Fruit fly (Drosophila melanogaster): Measurements from ENCODE around the gene ng1.
A peak's percentile ranks its signal among the peaks of the same experiment; 100 is the strongest.

Gene ng1

DNA sequence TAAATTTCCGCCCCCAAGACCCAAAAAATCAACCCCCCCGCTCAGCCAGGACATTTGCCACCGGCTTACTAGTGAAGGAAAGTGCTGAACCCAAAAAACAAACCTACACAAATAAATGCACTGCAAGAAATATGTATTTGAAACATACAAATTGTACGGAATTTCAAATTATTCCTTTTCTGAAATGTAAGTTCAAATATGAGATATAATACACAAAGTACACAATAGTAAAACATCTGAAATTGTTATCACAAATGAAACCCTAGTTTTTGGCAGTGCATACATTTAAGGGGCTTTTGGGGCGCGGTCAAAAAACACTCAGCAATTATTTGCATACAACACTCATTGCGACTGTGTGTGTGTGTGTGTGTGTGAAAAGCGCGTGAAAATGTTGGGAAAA, 48.4 kb upstream of the ng1 start (continued):
- TF ChIP-seq NFAT (GFP tag; IDR thresholded peaks at IDR 0.05): no peak
- no peak for TF ChIP-seq seq (GFP tag; IDR thresholded peaks at IDR 0.05)
- no peak for TF ChIP-seq Dfd (GFP tag; optimal IDR thresholded peaks at IDR 0.05)
- TF ChIP-seq CG11560 (tag; IDR thresholded peaks at IDR 0.05): no peak
- no peak for TF ChIP-seq CG7786 (GFP tag; optimal IDR thresholded peaks at IDR 0.05)
- no peak for TF ChIP-seq gfzf (GFP tag; optimal IDR thresholded peaks at IDR 0.05)
- no peak for TF ChIP-seq CG3163 (GFP tag; optimal IDR thresholded peaks at IDR 0.05)
- TF ChIP-seq H2.0 (GFP tag; IDR thresholded peaks at IDR 0.05): peak; percentile 46; the same call in 1 of the 2 replicates
- no peak for TF ChIP-seq CrebB (tag; optimal IDR thresholded peaks at IDR 0.05)
- TF ChIP-seq scrt (GFP tag; optimal IDR thresholded peaks at IDR 0.05): no peak
- peak; percentile 50 for TF ChIP-seq Fer1 (GFP tag; optimal IDR thresholded peaks at IDR 0.05)
- TF ChIP-seq zen (tag; optimal IDR thresholded peaks at IDR 0.05): no peak
- no peak for TF ChIP-seq Adf1 (GFP tag; IDR thresholded peaks at IDR 0.05)
- TF ChIP-seq Ets65A (GFP tag): peak; percentile 33
- no peak for TF ChIP-seq fd3F (GFP tag; optimal IDR thresholded peaks at IDR 0.05)
- peak; percentile 42 for TF ChIP-seq grau (tag; optimal IDR thresholded peaks at IDR 0.05)
- TF ChIP-seq CG6175 (GFP tag; IDR thresholded peaks at IDR 0.05): no peak
- TF ChIP-seq HmgZ (tag; optimal IDR thresholded peaks at IDR 0.05): no peak
- TF ChIP-seq cg (GFP tag; optimal IDR thresholded peaks at IDR 0.05): no peak
- TF ChIP-seq sim (GFP tag; IDR thresholded peaks at IDR 0.05): no peak
- TF ChIP-seq wor (GFP tag; IDR thresholded peaks at IDR 0.05): 0 out of 2 replicates have a peak, but pooled peaks have one; percentile 16
- 0 out of 2 replicates have a peak, but pooled peaks have one; percentile 38 for TF ChIP-seq E2f1 (GFP tag; IDR thresholded peaks at IDR 0.05)
- peak; percentile 42 for TF ChIP-seq Sox102F (GFP tag; optimal IDR thresholded peaks at IDR 0.05)
- no peak for TF ChIP-seq CG17328 (GFP tag; IDR thresholded peaks at IDR 0.05)
- no peak for TF ChIP-seq CG8359 (GFP tag; optimal IDR thresholded peaks at IDR 0.05; ENCODE audit: borderline replicate concordance)
- no peak for TF ChIP-seq CG9609 (GFP tag; optimal IDR thresholded peaks at IDR 0.05)
- TF ChIP-seq CG10366 (GFP tag; IDR thresholded peaks at IDR 0.05): no peak
- TF ChIP-seq BEAF-32 (GFP tag; optimal IDR thresholded peaks at IDR 0.05): no peak
- TF ChIP-seq sob (GFP tag; IDR thresholded peaks at IDR 0.05): peak; percentile 9; the same call in 1 of the 2 replicates
- TF ChIP-seq unpg (GFP tag; optimal IDR thresholded peaks at IDR 0.05): peak; percentile 38
- TF ChIP-seq Rx (GFP tag; IDR thresholded peaks at IDR 0.05): no peak
- no peak for TF ChIP-seq YL-1 (GFP tag; optimal IDR thresholded peaks at IDR 0.05)
- no peak for TF ChIP-seq dm (GFP tag; optimal IDR thresholded peaks at IDR 0.05)
- TF ChIP-seq CG17568 (GFP tag; optimal IDR thresholded peaks at IDR 0.05): no peak
- peak; percentile 42 for TF ChIP-seq CG14014 (GFP tag; IDR thresholded peaks at IDR 0.05)
- no peak for TF ChIP-seq CG7271 (tag; optimal IDR thresholded peaks at IDR 0.05)
- TF ChIP-seq CG5180 (GFP tag; optimal IDR thresholded peaks at IDR 0.05): no peak
- peak; percentile 36 for TF ChIP-seq Xbp1 (GFP tag; optimal IDR thresholded peaks at IDR 0.05)
- TF ChIP-seq Dll (GFP tag; IDR thresholded peaks at IDR 0.05; ENCODE audit: partially characterized antibody): no peak
- no peak for TF ChIP-seq CG10267 (tag; optimal IDR thresholded peaks at IDR 0.05)
- TF ChIP-seq HmgD (GFP tag; optimal IDR thresholded peaks at IDR 0.05): no peak
- no peak for TF ChIP-seq CG10147 (GFP tag; optimal IDR thresholded peaks at IDR 0.05)
- 0 out of 3 replicates have a peak, but pooled peaks have one; percentile 37 for TF ChIP-seq CG17361 (GFP tag; IDR thresholded peaks at IDR 0.05)
- TF ChIP-seq MBD-R2 (GFP tag; IDR thresholded peaks at IDR 0.05): no peak
- peak; percentile 45 for TF ChIP-seq CG1603 (tag; optimal IDR thresholded peaks at IDR 0.05)
- TF ChIP-seq CG4424 (GFP tag; optimal IDR thresholded peaks at IDR 0.05): peak; percentile 5
- no peak for TF ChIP-seq CG33557 (GFP tag; optimal IDR thresholded peaks at IDR 0.05)
- TF ChIP-seq CG15073 (GFP tag; optimal IDR thresholded peaks at IDR 0.05): no peak
- TF ChIP-seq ken (GFP tag; IDR thresholded peaks at IDR 0.05): no peak
- peak; percentile 12; the same call in 1 of the 2 replicates for TF ChIP-seq ranshi (GFP tag; IDR thresholded peaks at IDR 0.05)
- TF ChIP-seq Ssrp (tag; optimal IDR thresholded peaks at IDR 0.05): peak; percentile 1
- TF ChIP-seq Rfx (GFP tag; IDR thresholded peaks at IDR 0.05): peak; percentile 41; the same call in 1 of the 2 replicates

Measured in whole organism, embryonic.